Fruit fly (Drosophila melanogaster): ENCODE data around the gene CG14712.

CG14712 gene

DNA sequence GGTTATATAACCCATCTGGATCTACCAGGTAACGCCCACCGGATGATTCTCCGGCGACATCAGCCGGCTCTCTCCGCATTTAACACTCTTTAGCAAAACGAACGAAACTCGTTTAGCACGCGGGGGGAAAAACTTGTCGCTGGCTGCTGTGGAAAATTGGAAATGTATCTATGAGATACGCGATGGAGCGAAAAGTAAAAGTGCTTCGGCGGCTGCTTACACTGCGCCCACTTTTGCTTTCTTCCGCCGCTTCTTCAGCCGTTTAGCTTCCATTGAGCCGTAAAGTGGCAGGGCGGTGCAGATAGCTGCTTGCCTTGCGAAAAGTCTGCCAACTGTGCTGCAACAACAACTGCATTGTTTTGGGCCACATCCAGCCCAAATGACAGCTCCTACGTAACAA lies 32.6 kb downstream of the CG14712 start:
- TF ChIP-seq GATAd (GFP tag; optimal IDR thresholded peaks at IDR 0.05) (no peak), Rel (GFP tag; optimal IDR thresholded peaks at IDR 0.05) (no peak), Rel (tag; optimal IDR thresholded peaks at IDR 0.05) (no peak), jim (GFP tag; optimal IDR thresholded peaks at IDR 0.05) (no peak), psq (GFP tag; optimal IDR thresholded peaks at IDR 0.05) (no peak)

DNA sequence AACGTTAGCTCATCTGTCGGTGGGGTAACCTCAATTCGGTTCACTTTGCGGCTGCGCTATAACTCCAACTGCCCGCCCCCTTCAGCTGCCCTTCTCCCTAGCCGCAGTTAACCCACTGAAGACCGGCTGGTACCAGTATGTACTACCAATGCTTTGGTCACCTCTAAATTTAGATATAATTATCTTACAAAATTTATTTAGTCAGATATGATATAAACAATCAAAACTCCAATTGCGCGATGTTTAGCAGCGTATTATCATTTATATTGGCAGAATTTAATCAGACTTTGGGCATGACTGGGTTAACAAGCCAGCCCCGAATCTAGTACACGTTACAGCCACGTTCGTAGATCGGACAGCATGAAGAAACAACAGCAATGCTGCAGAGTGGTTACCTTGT lies 33.2 kb downstream of the CG14712 start:
- TF ChIP-seq fru (GFP tag; optimal IDR thresholded peaks at IDR 0.05) (peak; percentile 0), Hnf4 (GFP tag; optimal IDR thresholded peaks at IDR 0.05) (no peak)

DNA sequence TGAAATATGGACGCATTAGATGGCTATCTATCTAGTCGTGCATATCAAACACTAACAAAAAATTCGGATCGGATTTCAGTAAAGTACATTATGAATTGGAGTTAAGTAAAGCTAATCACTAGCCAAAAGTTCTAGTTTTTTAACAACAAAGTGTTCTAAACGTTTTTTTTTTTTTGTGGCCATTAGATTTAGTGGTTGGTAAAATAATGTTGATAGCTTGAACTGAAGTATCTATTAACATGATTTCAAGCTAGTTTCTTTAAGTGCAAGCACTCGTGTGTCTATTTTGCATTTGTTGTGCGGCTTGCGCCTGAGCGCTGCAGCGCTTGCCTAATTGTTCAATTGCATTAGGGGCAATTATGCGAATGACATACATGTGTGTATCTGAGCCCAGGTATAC lies 34.1 kb downstream of the CG14712 start:
- TF ChIP-seq Abd-B (GFP tag; optimal IDR thresholded peaks at IDR 0.05) (no peak), HLH106 (tag; optimal IDR thresholded peaks at IDR 0.05) (no peak), br (GFP tag; optimal IDR thresholded peaks at IDR 0.05) (no peak), N (GFP tag; optimal IDR thresholded peaks at IDR 0.05) (no peak), Mio (GFP tag; optimal IDR thresholded peaks at IDR 0.05) (no peak), dmrt93B (GFP tag; optimal IDR thresholded peaks at IDR 0.05) (no peak), Hnf4 (GFP tag; optimal IDR thresholded peaks at IDR 0.05) (no peak), sage (GFP tag; optimal IDR thresholded peaks at IDR 0.05) (no peak), dl (GFP tag; optimal IDR thresholded peaks at IDR 0.05; ENCODE audit: insufficient read depth in 1 of 2, partially characterized antibody in 2 of 2) (no peak), brk (GFP tag; optimal IDR thresholded peaks at IDR 0.05) (no peak), Hr78 (GFP tag; optimal IDR thresholded peaks at IDR 0.05) (no peak), h (GFP tag; optimal IDR thresholded peaks at IDR 0.05) (no peak), CG9705 (GFP tag; optimal IDR thresholded peaks at IDR 0.05) (no peak), sv (GFP tag; optimal IDR thresholded peaks at IDR 0.05) (no peak), Hr83 (GFP tag; optimal IDR thresholded peaks at IDR 0.05; ENCODE audit: poor library complexity, severe bottlenecking) (no peak), CG32264 (GFP tag; optimal IDR thresholded peaks at IDR 0.05) (no peak), dsf (GFP tag; optimal IDR thresholded peaks at IDR 0.05; ENCODE audit: borderline replicate concordance) (no peak), Jra (GFP tag; optimal IDR thresholded peaks at IDR 0.05) (no peak), Myc (optimal IDR thresholded peaks at IDR 0.05) (no peak), usp (GFP tag; optimal IDR thresholded peaks at IDR 0.05) (no peak)

DNA sequence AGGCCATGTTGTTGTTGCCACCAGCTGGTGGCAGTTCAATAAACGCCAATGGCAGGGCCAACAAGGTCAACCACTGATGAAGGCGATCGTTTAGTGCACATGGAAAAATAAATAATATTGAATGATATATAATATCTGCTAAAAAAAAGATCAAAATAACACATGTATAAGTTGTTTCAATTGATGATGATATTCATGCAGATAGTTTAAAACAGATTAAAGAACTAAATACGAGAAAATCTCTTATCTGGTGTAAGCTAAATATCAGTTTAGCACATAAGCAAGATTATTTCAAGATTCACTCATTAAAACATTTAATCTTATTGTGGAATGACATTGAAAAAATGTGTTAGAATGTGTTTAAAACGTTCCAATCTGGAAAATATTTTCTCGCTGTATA lies 34.9 kb downstream of the CG14712 start:
- TF ChIP-seq OdsH (GFP tag; optimal IDR thresholded peaks at IDR 0.05) (peak; percentile 19), foxo (GFP tag; optimal IDR thresholded peaks at IDR 0.05) (peak in 1 of 2 experiments; percentile 5), Hr83 (GFP tag; optimal IDR thresholded peaks at IDR 0.05; ENCODE audit: poor library complexity, severe bottlenecking) (no peak), woc (GFP tag; optimal IDR thresholded peaks at IDR 0.05) (no peak)

DNA sequence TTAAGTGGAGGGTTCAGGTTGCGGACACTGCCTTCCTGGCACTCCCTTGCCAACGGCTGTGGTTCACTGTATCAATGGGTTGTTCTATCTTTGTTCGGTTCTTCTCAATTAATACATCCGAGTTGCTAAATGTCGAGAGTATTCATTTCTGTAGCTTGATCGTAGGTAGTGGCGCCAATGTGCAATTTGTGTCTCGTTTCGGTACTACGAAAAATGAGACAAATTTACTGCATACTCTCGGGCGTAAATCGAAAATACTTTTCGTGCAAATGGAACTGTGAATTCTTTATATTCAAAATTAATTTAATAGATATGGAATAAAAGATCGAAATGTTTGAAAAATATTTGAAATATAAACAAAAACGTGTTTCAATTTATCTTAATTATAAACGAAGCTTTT lies 36.9 kb downstream of the CG14712 start:
- TF ChIP-seq foxo (GFP tag; optimal IDR thresholded peaks at IDR 0.05): peak in 1 of 2 experiments; percentile 14
- TF ChIP-seq OdsH (GFP tag; optimal IDR thresholded peaks at IDR 0.05): no peak
- TF ChIP-seq Myc (optimal IDR thresholded peaks at IDR 0.05): peak; percentile 89
- TF ChIP-seq rgr (GFP tag; optimal IDR thresholded peaks at IDR 0.05): peak; percentile 10
- TF ChIP-seq Sp1 (GFP tag; optimal IDR thresholded peaks at IDR 0.05): no peak
- TF ChIP-seq br (GFP tag; optimal IDR thresholded peaks at IDR 0.05): no peak

DNA sequence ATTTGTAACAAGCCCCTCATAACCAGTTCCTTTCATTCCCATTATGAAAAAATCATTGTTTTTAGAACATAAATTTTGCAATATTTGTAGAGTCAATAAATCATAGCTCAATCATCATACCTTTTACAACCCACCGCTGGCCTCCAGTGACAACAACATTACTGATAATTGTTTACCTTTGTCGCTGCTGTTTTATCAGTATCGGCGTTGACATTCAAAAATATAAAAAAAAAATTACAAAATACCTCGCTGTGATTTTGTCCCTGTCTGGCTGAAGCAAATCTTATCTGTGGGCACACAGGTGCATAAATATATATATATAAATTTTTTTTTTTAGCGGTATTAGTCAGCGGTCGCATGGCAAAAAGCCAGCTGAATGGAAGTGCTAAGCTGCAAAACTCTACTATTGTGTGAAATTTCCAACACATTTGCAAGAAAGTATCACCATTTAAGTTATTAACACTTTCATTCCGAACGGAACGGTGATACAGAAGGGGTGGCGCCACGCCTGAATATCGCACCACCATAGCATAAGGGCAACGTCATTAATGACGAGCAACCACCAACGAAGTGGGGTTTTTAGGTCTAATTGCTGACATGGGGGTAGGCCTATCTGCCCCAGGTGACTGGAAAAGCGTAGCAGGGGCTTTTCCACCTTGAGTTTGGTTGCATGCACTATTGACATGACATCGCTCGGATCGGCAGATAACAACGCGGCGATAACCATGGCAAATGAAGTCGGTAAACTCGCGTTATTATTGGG lies 37.5 kb downstream of the CG14712 start:
- TF ChIP-seq Dif (GFP tag; optimal IDR thresholded peaks at IDR 0.05; ENCODE audit: partially characterized antibody) (no peak), sage (GFP tag; optimal IDR thresholded peaks at IDR 0.05) (peak; percentile 21), Rel (GFP tag; optimal IDR thresholded peaks at IDR 0.05) (peak; percentile 1), Rel (tag; optimal IDR thresholded peaks at IDR 0.05) (peak; percentile 50), Hnf4 (GFP tag; optimal IDR thresholded peaks at IDR 0.05) (peak; percentile 21)
